Fruit fly (Drosophila melanogaster) whole organism, embryonic: ENCODE results near the gene CG5509.

Experiments
- Abd-B ChIP-seq: fragments of 200-800 bp; sonication (Bioruptor generic); optimal IDR thresholded peaks from 2 replicates; lab custom pipeline; 2018; ENCODE audit warnings: missing biosample characterization, mild to moderate bottlenecking, missing genetic modification characterization, moderate library complexity
- Bteb2 ChIP-seq: fragments of 200-800 bp; sonication (Bioruptor generic); optimal IDR thresholded peaks from 2 replicates; lab custom pipeline; 2016; ENCODE audit warnings: missing biosample characterization, missing genetic modification characterization
- CG10267 ChIP-seq: fragments of 200-800 bp; sonication (Bioruptor generic); optimal IDR thresholded peaks from 2 replicates; lab custom pipeline; 2018; ENCODE audit warnings: missing biosample characterization, mild to moderate bottlenecking, missing genetic modification characterization, moderate library complexity
- CG10462 ChIP-seq: fragments of 200-800 bp; sonication (Bioruptor generic); optimal IDR thresholded peaks from 2 replicates; lab custom pipeline; 2016; ENCODE audit warnings: missing biosample characterization, missing genetic modification characterization
- CG11456 ChIP-seq: fragments of 200-800 bp; sonication (Bioruptor generic); IDR thresholded peaks from 3 replicates; pipeline ENCODE4 v1.3.6; 2022; ENCODE audit warnings: missing biosample characterization, missing genetic modification characterization
- CG11504 ChIP-seq: fragments of 200-800 bp; sonication (Bioruptor generic); optimal IDR thresholded peaks from 3 replicates; lab custom pipeline; 2019; ENCODE audit warnings: missing biosample characterization, mild to moderate bottlenecking, missing genetic modification characterization, moderate library complexity
- CG11560 ChIP-seq: fragments of 200-800 bp; sonication (Bioruptor generic); IDR thresholded peaks from 3 replicates; pipeline ENCODE4 v1.3.6; 2022; ENCODE audit warnings: missing biosample characterization, missing genetic modification characterization
- CG12236 ChIP-seq: fragments of 200-800 bp; sonication (Bioruptor generic); optimal IDR thresholded peaks from 2 replicates; lab custom pipeline; 2016; ENCODE audit warnings: missing biosample characterization, missing genetic modification characterization
- CG12769 ChIP-seq: fragments of 200-800 bp; sonication (Bioruptor generic); optimal IDR thresholded peaks from 2 replicates; lab custom pipeline; 2019; ENCODE audit warnings: missing biosample characterization, mild to moderate bottlenecking, missing genetic modification characterization, moderate library complexity
- CG13287 ChIP-seq: fragments of 200-800 bp; sonication (Bioruptor generic); IDR thresholded peaks from 2 replicates; pipeline ENCODE4 v1.3.6; 2022; ENCODE audit warnings: missing biosample characterization, missing genetic modification characterization; ENCODE audit not compliant: partially characterized antibody
- CG14050 ChIP-seq: fragments of 200-800 bp; sonication (Bioruptor generic); IDR thresholded peaks from 3 replicates; pipeline ENCODE4 v1.3.6; 2022; ENCODE audit warnings: missing biosample characterization, missing genetic modification characterization
- CG18262 ChIP-seq: fragments of 200-800 bp; optimal IDR thresholded peaks from 3 replicates; lab custom pipeline; 2019; ENCODE audit warnings: missing biosample characterization, mild to moderate bottlenecking, missing genetic modification characterization, moderate library complexity
- CG1832 ChIP-seq: fragments of 200-800 bp; sonication (Bioruptor generic); optimal IDR thresholded peaks from 2 replicates; lab custom pipeline; 2017; ENCODE audit warnings: missing biosample characterization, mild to moderate bottlenecking, missing genetic modification characterization, inconsistent platforms
- CG3163 ChIP-seq: fragments of 200-800 bp; sonication (Bioruptor generic); optimal IDR thresholded peaks from 3 replicates; lab custom pipeline; 2016; ENCODE audit warnings: missing biosample characterization, missing genetic modification characterization
- CG32532 ChIP-seq: fragments of 200-800 bp; sonication (Bioruptor generic); IDR thresholded peaks from 2 replicates; pipeline ENCODE4 v1.3.6; 2022; ENCODE audit warnings: missing biosample characterization, missing genetic modification characterization
- CG34422 ChIP-seq: fragments of 200-800 bp; sonication (Bioruptor generic); IDR thresholded peaks from 3 replicates; pipeline ENCODE4 v1.3.6; 2022; ENCODE audit warnings: missing biosample characterization, missing genetic modification characterization
- CG4404 ChIP-seq: fragments of 200-800 bp; sonication (Bioruptor generic); IDR thresholded peaks from 2 replicates; pipeline ENCODE4 v1.3.6; 2022; ENCODE audit warnings: missing biosample characterization, missing genetic modification characterization
- CG6765 ChIP-seq: fragments of 200-800 bp; sonication (Bioruptor generic); optimal IDR thresholded peaks from 3 replicates; lab custom pipeline; 2017; ENCODE audit warnings: missing biosample characterization, mild to moderate bottlenecking, missing genetic modification characterization
- Chrac-16 ChIP-seq: fragments of 200-800 bp; sonication (Bioruptor generic); optimal IDR thresholded peaks from 3 replicates; lab custom pipeline; 2016; ENCODE audit warnings: missing biosample characterization, missing genetic modification characterization
- Dfd ChIP-seq, 2 experiments: fragments of >200 bp; optimal IDR thresholded peaks; 2 replicates each; lab custom pipeline; 2017; ENCODE audit warnings: missing biosample characterization in 2 of 2, missing genetic modification characterization in 2 of 2
- Dref ChIP-seq: fragments of 200-800 bp; sonication (Bioruptor generic); IDR thresholded peaks from 2 replicates; pipeline ENCODE4 v1.3.6; 2022; ENCODE audit warnings: missing biosample characterization, missing genetic modification characterization
- Hr3 ChIP-seq: fragments of 200-800 bp; sonication (Bioruptor generic); optimal IDR thresholded peaks from 3 replicates; lab custom pipeline; 2016; ENCODE audit warnings: missing biosample characterization, missing genetic modification characterization
- Mrtf ChIP-seq: fragments of 200-800 bp; sonication (Bioruptor generic); IDR thresholded peaks from 3 replicates; pipeline ENCODE4 v1.3.6; 2022; ENCODE audit warnings: missing biosample characterization, missing genetic modification characterization
- Nf-YC ChIP-seq: fragments of 200-800 bp; optimal IDR thresholded peaks from 3 replicates; lab custom pipeline; 2019; ENCODE audit warnings: missing biosample characterization, mild to moderate bottlenecking, missing genetic modification characterization, moderate library complexity
- Pdp1 ChIP-seq, 2 experiments: fragments of 200-800 bp; sonication (Bioruptor generic); optimal IDR thresholded peaks; 3 replicates each; lab custom pipeline; 2016; ENCODE audit warnings: missing biosample characterization in 2 of 2, missing genetic modification characterization in 2 of 2, mild to moderate bottlenecking in 1 of 2, moderate library complexity in 1 of 2
- Poxn ChIP-seq: fragments of 200-800 bp; sonication (Bioruptor generic); IDR thresholded peaks from 2 replicates; pipeline ENCODE4 v1.3.6; 2022; ENCODE audit warnings: missing biosample characterization, missing genetic modification characterization
- Ssrp ChIP-seq: fragments of 200-800 bp; sonication (Bioruptor generic); optimal IDR thresholded peaks from 2 replicates; lab custom pipeline; 2018; ENCODE audit warnings: missing biosample characterization, mild to moderate bottlenecking, missing genetic modification characterization, moderate library complexity
- Stat92E ChIP-seq, 3 experiments: fragments of >200 bp in 2 of 3; fragments of 200-800 bp in 1 of 3; sonication (Bioruptor generic) in 1 of 3; optimal IDR thresholded peaks; 2 replicates each; lab custom pipeline; 2017 to 2019; ENCODE audit warnings: missing biosample characterization in 3 of 3, missing genetic modification characterization in 3 of 3, mild to moderate bottlenecking in 1 of 3, moderate library complexity in 1 of 3
- br ChIP-seq: fragments of >200 bp; optimal IDR thresholded peaks from 2 replicates; lab custom pipeline; 2017
- cg ChIP-seq: fragments of 200-800 bp; sonication (Bioruptor generic); optimal IDR thresholded peaks from 3 replicates; lab custom pipeline; 2019; ENCODE audit warnings: missing biosample characterization, mild to moderate bottlenecking, missing genetic modification characterization, moderate library complexity
- da ChIP-seq: fragments of 200-800 bp; sonication (Bioruptor generic); optimal IDR thresholded peaks from 2 replicates; lab custom pipeline; 2016; ENCODE audit warnings: missing biosample characterization, missing genetic modification characterization
- dati ChIP-seq: fragments of 200-800 bp; sonication (Bioruptor generic); IDR thresholded peaks from 2 replicates; pipeline ENCODE4 v1.3.6; 2022; ENCODE audit warnings: missing biosample characterization, missing genetic modification characterization
- exex ChIP-seq: fragments of 200-800 bp; sonication (Bioruptor generic); optimal IDR thresholded peaks from 4 replicates; lab custom pipeline; 2018; ENCODE audit warnings: missing biosample characterization, mild to moderate bottlenecking, missing genetic modification characterization, moderate library complexity
- kah ChIP-seq: fragments of 200-800 bp; sonication (Bioruptor generic); optimal IDR thresholded peaks from 2 replicates; lab custom pipeline; 2018; ENCODE audit warnings: missing biosample characterization, mild to moderate bottlenecking, missing genetic modification characterization
- kay ChIP-seq: fragments of 200-800 bp; sonication (Bioruptor generic); optimal IDR thresholded peaks from 2 replicates; lab custom pipeline; 2016; ENCODE audit warnings: missing biosample characterization, missing genetic modification characterization
- kni ChIP-seq: fragments of 200-800 bp; sonication (Bioruptor generic); optimal IDR thresholded peaks from 3 replicates; lab custom pipeline; 2017; ENCODE audit warnings: mild to moderate bottlenecking, missing biosample characterization, missing genetic modification reagents, missing genetic modification characterization
- lmd ChIP-seq: fragments of 200-800 bp; sonication (Bioruptor generic); IDR thresholded peaks from 2 replicates; pipeline ENCODE4 v1.3.6; 2022; ENCODE audit warnings: missing biosample characterization, missing genetic modification characterization
- nom ChIP-seq: fragments of 200-800 bp; sonication (Bioruptor generic); optimal IDR thresholded peaks from 2 replicates; lab custom pipeline; 2017; ENCODE audit warnings: missing biosample characterization, missing genetic modification characterization, mild to moderate bottlenecking, moderate library complexity, missing genetic modification reagents
- odd ChIP-seq: fragments of 200-800 bp; sonication (Bioruptor generic); optimal IDR thresholded peaks from 2 replicates; lab custom pipeline; 2017; ENCODE audit warnings: missing biosample characterization, mild to moderate bottlenecking, missing genetic modification characterization
- otp ChIP-seq: fragments of 200-800 bp; sonication (Bioruptor generic); IDR thresholded peaks from 3 replicates; pipeline ENCODE4, ENCODE4 v1.3.6; 2022; ENCODE audit warnings: missing biosample characterization, missing genetic modification characterization
- pb ChIP-seq: fragments of 200-800 bp; sonication (Bioruptor generic); optimal IDR thresholded peaks from 3 replicates; lab custom pipeline; 2016; ENCODE audit warnings: missing biosample characterization, missing genetic modification characterization
- shn ChIP-seq: fragments of 200-800 bp; sonication (Bioruptor generic); optimal IDR thresholded peaks from 3 replicates; lab custom pipeline; 2016; ENCODE audit warnings: missing biosample characterization, missing genetic modification characterization
- sqz ChIP-seq: fragments of 200-800 bp; sonication (Bioruptor generic); optimal IDR thresholded peaks from 3 replicates; lab custom pipeline; 2018; ENCODE audit warnings: missing biosample characterization, mild to moderate bottlenecking, missing genetic modification characterization
- tna ChIP-seq: fragments of 200-800 bp; sonication (Bioruptor generic); IDR thresholded peaks from 2 replicates; pipeline ENCODE4 v1.3.6; 2022; ENCODE audit warnings: missing biosample characterization, missing genetic modification characterization; ENCODE audit not compliant: partially characterized antibody
- trem ChIP-seq: fragments of 200-800 bp; optimal IDR thresholded peaks from 3 replicates; lab custom pipeline; 2019; ENCODE audit warnings: missing biosample characterization, mild to moderate bottlenecking, missing genetic modification characterization, moderate library complexity
- trh ChIP-seq: fragments of 200-800 bp; sonication (Bioruptor generic); optimal IDR thresholded peaks from 2 replicates; lab custom pipeline; 2016; ENCODE audit warnings: missing biosample characterization, missing genetic modification characterization
- tup ChIP-seq: fragments of 200-800 bp; sonication (Bioruptor generic); optimal IDR thresholded peaks from 2 replicates; lab custom pipeline; 2016; ENCODE audit warnings: missing biosample characterization, mild to moderate bottlenecking, missing genetic modification characterization, moderate library complexity
- twi ChIP-seq: fragments of 200-800 bp; optimal IDR thresholded peaks from 2 replicates; lab custom pipeline; 2019; ENCODE audit warnings: missing biosample characterization, mild to moderate bottlenecking, missing genetic modification characterization, moderate library complexity
- unc-4 ChIP-seq: fragments of 200-800 bp; sonication (Bioruptor generic); IDR thresholded peaks from 2 replicates; pipeline ENCODE4 v1.3.6; 2022; ENCODE audit warnings: missing biosample characterization, missing genetic modification characterization; ENCODE audit not compliant: partially characterized antibody
- wor ChIP-seq: fragments of 200-800 bp; sonication (Bioruptor generic); IDR thresholded peaks from 2 replicates; pipeline ENCODE4 v1.3.6; 2022; ENCODE audit warnings: missing biosample characterization, missing genetic modification characterization

The CG5509 gene

DNA sequence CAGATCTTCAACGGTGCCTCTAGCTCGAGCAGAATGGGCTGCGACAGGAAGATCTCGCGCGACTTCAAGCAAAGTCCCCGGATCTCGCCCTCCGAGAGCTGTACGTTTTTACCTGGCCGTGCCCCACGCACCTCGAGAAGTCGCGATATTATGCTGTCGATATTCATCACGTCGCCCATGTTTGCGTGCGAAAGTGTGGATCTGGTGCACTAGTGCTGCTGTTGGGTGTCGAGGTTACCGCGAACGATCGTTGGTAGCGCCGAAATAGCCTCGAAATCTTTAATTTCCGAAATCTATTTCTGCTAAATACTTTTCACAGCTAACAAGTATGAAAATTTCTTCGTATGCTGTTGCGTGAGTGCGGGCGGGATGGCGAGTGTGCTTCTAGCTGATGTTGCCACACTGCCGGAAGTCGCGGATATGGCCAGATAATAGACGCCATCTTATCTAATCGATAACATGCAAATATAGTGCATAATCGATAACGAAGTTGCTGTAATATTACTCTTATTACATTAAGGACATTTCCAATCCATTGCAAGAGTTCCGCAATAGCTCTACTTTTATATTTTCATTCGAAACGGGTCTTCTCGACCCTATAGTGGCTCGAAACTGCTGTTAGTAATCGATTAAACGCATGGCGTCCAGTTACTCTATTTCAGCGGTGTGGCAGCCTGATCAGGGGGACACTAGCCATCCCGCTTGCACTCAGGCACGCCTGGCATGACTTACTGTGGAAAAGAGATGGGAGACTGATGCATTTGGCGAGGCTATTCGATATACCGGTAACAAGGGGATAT lies 26.6 kb upstream of the CG5509 start, which contains the start of gene Pp1-87B (continued):
- TF ChIP-seq Hr3 (GFP tag; lab: Kevin White, UChicago) (no peak), CG11456 (no peak), exex (tag; lab: Kevin White, UChicago) (no peak), sqz (no peak), CG1832 (GFP tag; lab: Kevin White, UChicago) (peak; percentile 95), br (lab: Kevin White, UChicago) (no peak), trem (peak; percentile 28), Dref (GFP tag; lab: Robert Waterston, UW) (peak; percentile 66), dati (GFP tag; lab: Robert Waterston, UW) (no peak), CG13287 (GFP tag; lab: Robert Waterston, UW) (no peak), CG32532 (GFP tag; lab: Robert Waterston, UW) (no peak), CG10462 (GFP tag; lab: Kevin White, UChicago) (no peak), wor (GFP tag; lab: Robert Waterston, UW) (no peak), otp (no peak), CG6765 (no peak), pb (GFP tag; lab: Kevin White, UChicago) (no peak), CG3163 (no peak), Poxn (GFP tag; lab: Robert Waterston, UW) (no peak), CG11560 (tag; lab: Robert Waterston, UW) (peak; percentile 100), CG10267 (tag; lab: Kevin White, UChicago) (peak; percentile 16), tna (GFP tag; lab: Robert Waterston, UW) (no peak; the same call in 1 of the 2 replicates), Stat92E (GFP tag; optimal IDR thresholded peaks at IDR 0.05; lab: Kevin White, UChicago) (peak in 1 of 3 experiments; percentile 16), Pdp1 (GFP tag; optimal IDR thresholded peaks at IDR 0.05; lab: Kevin White, UChicago) (peak in 1 of 2 experiments; percentile 73), kah (GFP tag; lab: Kevin White, UChicago) (no peak), nom (GFP tag; lab: Kevin White, UChicago) (no peak), odd (GFP tag; lab: Kevin White, UChicago) (no peak), CG12236 (no peak), kay (no peak), CG11504 (tag; lab: Kevin White, UChicago) (no peak), Abd-B (peak; percentile 30), twi (tag; lab: Kevin White, UChicago) (peak; percentile 28), Mrtf (GFP tag; lab: Robert Waterston, UW) (no peak), Dfd (GFP tag; optimal IDR thresholded peaks at IDR 0.05; lab: Kevin White, UChicago) (peak in 1 of 2 experiments; percentile 30), CG4404 (GFP tag; lab: Robert Waterston, UW) (no peak), Nf-YC (peak; percentile 46), lmd (no peak), da (GFP tag; lab: Kevin White, UChicago) (no peak), tup (GFP tag; lab: Kevin White, UChicago) (no peak), cg (GFP tag; lab: Kevin White, UChicago) (no peak), CG18262 (peak; percentile 34), unc-4 (GFP tag; lab: Robert Waterston, UW) (no peak), CG14050 (GFP tag; lab: Robert Waterston, UW) (no peak), shn (GFP tag; lab: Kevin White, UChicago) (peak; percentile 26), trh (no peak), Ssrp (tag; lab: Kevin White, UChicago) (no peak), Bteb2 (no peak), kni (GFP tag; lab: Kevin White, UChicago) (peak; percentile 70), Chrac-16 (no peak), CG12769 (tag; lab: Kevin White, UChicago) (no peak), CG34422 (GFP tag; lab: Robert Waterston, UW) (peak; percentile 31; the same call in 1 of the 3 replicates)
